Worm (Caenorhabditis elegans): ENCODE measurements around the gene nhr-20.

ce11 chrIII:4224722-4225121 is 8.3 kb downstream of the nhr-20 start:
- TF ChIP-seq nhr-12 (tag; optimal IDR thresholded peaks at IDR 0.05) (no peak), R02D3.7 (tag; optimal IDR thresholded peaks at IDR 0.05) (no peak), nhr-77 (tag; optimal IDR thresholded peaks at IDR 0.05) (no peak), ceh-16 (tag; optimal IDR thresholded peaks at IDR 0.05) (no peak), lin-13 (GFP tag; optimal IDR thresholded peaks at IDR 0.05) (no peak), ZK546.5 (tag; optimal IDR thresholded peaks at IDR 0.05) (no peak), mdl-1 (tag; optimal IDR thresholded peaks at IDR 0.05) (no peak), nhr-6 (tag; optimal IDR thresholded peaks at IDR 0.05) (no peak), nhr-129 (tag; optimal IDR thresholded peaks at IDR 0.05) (no peak), nhr-21 (tag; optimal IDR thresholded peaks at IDR 0.05) (no peak), egl-27 (tag; optimal IDR thresholded peaks at IDR 0.05) (no peak)
